Worm (Caenorhabditis elegans): ENCODE results near the gene elo-4.

The elo-4 gene

ce11 chrIII:9334174-9334573 lies at the start of gene elo-4:
Gene elo-4, minus strand, starts transcription at chrIII:9334274.
- TF ChIP-seq F57C9.4 (tag; optimal IDR thresholded peaks at IDR 0.05) = no peak
- TF ChIP-seq let-526 (GFP tag; IDR thresholded peaks at IDR 0.05) = no peak
- TF ChIP-seq hmg-20 (GFP tag; IDR thresholded peaks at IDR 0.05) = no peak
- TF ChIP-seq him-1 (tag; optimal IDR thresholded peaks at IDR 0.05) = no peak
- TF ChIP-seq lsl-1 (GFP tag; optimal IDR thresholded peaks at IDR 0.05) = no peak
- no peak for TF ChIP-seq B0261.1 (tag; optimal IDR thresholded peaks at IDR 0.05)
- no peak for TF ChIP-seq aptf-2 (GFP tag; conservative IDR thresholded peaks at IDR 0.05)

ce11 chrIII:9383496-9383895 lies 49.4 kb upstream of the elo-4 start, which contains the start of gene tkr-1:
Gene tkr-1, plus strand, starts transcription at chrIII:9383796.
- TF ChIP-seq pbrm-1 (GFP tag; IDR thresholded peaks at IDR 0.05) (no peak), lin-26 (GFP tag; IDR thresholded peaks at IDR 0.05) (no peak), cebp-1 (GFP tag; IDR thresholded peaks at IDR 0.05) (no peak), cebp-1 (tag; optimal IDR thresholded peaks at IDR 0.05) (no peak), mes-4 (tag; optimal IDR thresholded peaks at IDR 0.05) (no peak), rcor-1 (GFP tag; IDR thresholded peaks at IDR 0.05) (no peak), somi-1 (GFP tag; optimal IDR thresholded peaks at IDR 0.05) (no peak), nhr-90 (tag; optimal IDR thresholded peaks at IDR 0.05) (no peak), snpc-1.3 (tag; optimal IDR thresholded peaks at IDR 0.05; ENCODE audit: insufficient read depth) (no peak)

- TF ChIP-seq die-1 (tag; optimal IDR thresholded peaks at IDR 0.05) = no peak
- TF ChIP-seq F23B12.7 (tag; optimal IDR thresholded peaks at IDR 0.05; ENCODE audit: insufficient read depth) = no peak
- no peak for TF ChIP-seq him-1 (tag; optimal IDR thresholded peaks at IDR 0.05)
- no peak for TF ChIP-seq fkh-3 (tag; optimal IDR thresholded peaks at IDR 0.05)
- no peak for TF ChIP-seq B0019.2 (GFP tag; conservative IDR thresholded peaks at IDR 0.05)
- TF ChIP-seq lag-1 (GFP tag; IDR thresholded peaks at IDR 0.05) = no peak
- TF ChIP-seq mel-28 (tag; optimal IDR thresholded peaks at IDR 0.05; ENCODE audit: borderline replicate concordance) = no peak
- no peak for TF ChIP-seq attf-5 (GFP tag; optimal IDR thresholded peaks at IDR 0.05)
- no peak for TF ChIP-seq bed-2 (GFP tag; IDR thresholded peaks at IDR 0.05)
- TF ChIP-seq lsl-1 (GFP tag; optimal IDR thresholded peaks at IDR 0.05) = no peak
- TF ChIP-seq lin-35 (GFP tag; optimal IDR thresholded peaks at IDR 0.05) = no peak
- no peak for TF ChIP-seq ztf-22 (GFP tag; optimal IDR thresholded peaks at IDR 0.05)
- no peak for TF ChIP-seq nhr-27 (tag; optimal IDR thresholded peaks at IDR 0.05)
Measured at ce11 chrIII:9376701-9377100, 42.6 kb upstream of the elo-4 start.

ce11 chrIII:9373779-9374178 lies 39.7 kb upstream of the elo-4 start:
- TF ChIP-seq F55B11.4 (tag; optimal IDR thresholded peaks at IDR 0.05; ENCODE audit: borderline replicate concordance, insufficient read depth) (no peak), hlh-26 (GFP tag; conservative IDR thresholded peaks at IDR 0.05) (no peak), B0336.3 (GFP tag; IDR thresholded peaks at IDR 0.05) (no peak), hmg-1.2 (GFP tag; IDR thresholded peaks at IDR 0.05) (no peak), dox-1 (GFP tag; IDR thresholded peaks at IDR 0.05) (no peak), nhr-27 (tag; optimal IDR thresholded peaks at IDR 0.05) (no peak), F49E8.2 (tag; optimal IDR thresholded peaks at IDR 0.05; ENCODE audit: insufficient read depth) (no peak), T07F8.4 (tag; optimal IDR thresholded peaks at IDR 0.05) (no peak)

Data from whole organism, young adult.